Fruit fly (Drosophila melanogaster) whole organism, prepupa: Measurements from ENCODE around the gene mia.

Source experiments
- CG11762 ChIP-seq: fragments of 200-800 bp; sonication (Bioruptor generic); optimal IDR thresholded peaks from 3 replicates; lab custom pipeline; 2016; ENCODE audit warnings: missing biosample characterization, missing genetic modification characterization; ENCODE audit not compliant: insufficient read depth
- CG6792 ChIP-seq: fragments of 200-800 bp; sonication (Bioruptor generic); optimal IDR thresholded peaks from 3 replicates; lab custom pipeline; 2016; ENCODE audit warnings: missing biosample characterization, missing genetic modification characterization
- Hr39 ChIP-seq: fragments of 200-800 bp; sonication (Bioruptor generic); optimal IDR thresholded peaks from 2 replicates; lab custom pipeline; 2016; ENCODE audit warnings: missing biosample characterization, missing genetic modification characterization
- Sox15 ChIP-seq: fragments of 200-800 bp; sonication (Bioruptor generic); optimal IDR thresholded peaks from 3 replicates; lab custom pipeline; 2016; ENCODE audit warnings: missing biosample characterization, missing genetic modification characterization
- achi ChIP-seq: fragments of 200-800 bp; sonication (Bioruptor generic); optimal IDR thresholded peaks from 3 replicates; lab custom pipeline; 2016; ENCODE audit warnings: missing biosample characterization, missing genetic modification characterization
- esn ChIP-seq: fragments of 200-800 bp; sonication (Bioruptor generic); optimal IDR thresholded peaks from 2 replicates; lab custom pipeline; 2016; ENCODE audit warnings: missing biosample characterization, mild to moderate bottlenecking, missing genetic modification characterization, moderate library complexity
- fd59A ChIP-seq: fragments of 200-800 bp; sonication (Bioruptor generic); optimal IDR thresholded peaks from 2 replicates; lab custom pipeline; 2017; ENCODE audit warnings: missing biosample characterization, mild to moderate bottlenecking, missing genetic modification characterization, missing genetic modification reagents

DNA sequence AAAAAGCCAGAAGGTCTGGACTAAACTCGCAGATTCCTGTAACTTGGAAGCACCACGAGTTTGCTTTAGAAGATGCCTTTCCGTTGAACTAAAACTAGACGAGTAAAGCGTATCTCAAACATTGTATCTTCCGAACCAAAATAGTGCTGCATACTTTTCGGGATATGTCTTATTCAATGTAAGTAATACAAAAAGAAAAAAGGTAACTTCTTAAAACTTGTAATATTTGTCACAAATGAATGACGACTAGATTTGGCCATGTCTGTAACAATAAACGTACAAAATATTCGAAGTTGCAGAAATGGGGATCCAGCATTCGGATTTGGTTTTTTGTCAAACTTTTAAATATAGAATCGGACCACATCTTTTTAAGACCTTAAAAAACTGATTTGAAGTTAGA is 43.9 kb upstream of the mia start:
- TF ChIP-seq Sox15 (GFP tag; lab: Kevin White, UChicago) (no peak), esn (GFP tag; lab: Kevin White, UChicago) (no peak), achi (GFP tag; lab: Kevin White, UChicago) (no peak), Hr39 (GFP tag; lab: Kevin White, UChicago) (no peak), CG6792 (no peak), fd59A (GFP tag; lab: Kevin White, UChicago) (no peak), CG11762 (GFP tag; lab: Kevin White, UChicago) (no peak)
